Fruit fly (Drosophila melanogaster) whole organism, embryonic: Measurements from ENCODE around the gene CG14931.

Experiments used
- Adf1 ChIP-seq: fragments of 200-800 bp; sonication (Bioruptor generic); IDR thresholded peaks from 2 replicates; pipeline ENCODE4 v1.3.6; 2022; ENCODE audit warnings: missing biosample characterization, missing genetic modification characterization
- Atf6 ChIP-seq: fragments of 200-800 bp; sonication (Bioruptor generic); IDR thresholded peaks from 2 replicates; pipeline ENCODE4 v1.3.6; 2022; ENCODE audit warnings: missing biosample characterization, missing genetic modification characterization
- CG11695 ChIP-seq: fragments of 200-800 bp; sonication (Bioruptor generic); IDR thresholded peaks from 3 replicates; pipeline ENCODE4 v1.3.6; 2022; ENCODE audit warnings: missing biosample characterization, missing genetic modification characterization
- CG12071 ChIP-seq: fragments of 200-800 bp; sonication (Bioruptor generic); optimal IDR thresholded peaks from 3 replicates; lab custom pipeline; 2018; ENCODE audit warnings: missing biosample characterization, mild to moderate bottlenecking, missing genetic modification characterization
- CG12236 ChIP-seq: fragments of 200-800 bp; sonication (Bioruptor generic); optimal IDR thresholded peaks from 2 replicates; lab custom pipeline; 2016; ENCODE audit warnings: missing biosample characterization, missing genetic modification characterization
- CG12744 ChIP-seq: fragments of 200-800 bp; sonication (Bioruptor generic); optimal IDR thresholded peaks from 2 replicates; lab custom pipeline; 2016; ENCODE audit warnings: missing biosample characterization, missing genetic modification characterization
- CG12942 ChIP-seq: fragments of 200-800 bp; sonication (Bioruptor generic); optimal IDR thresholded peaks from 3 replicates; lab custom pipeline; 2016; ENCODE audit warnings: missing biosample characterization, missing genetic modification characterization
- CG13296 ChIP-seq: fragments of 200-800 bp; sonication (Bioruptor generic); optimal IDR thresholded peaks from 3 replicates; lab custom pipeline; 2018; ENCODE audit warnings: missing biosample characterization, mild to moderate bottlenecking, missing genetic modification characterization
- CG13424 ChIP-seq: fragments of 200-800 bp; sonication (Bioruptor generic); optimal IDR thresholded peaks from 2 replicates; lab custom pipeline; 2019; ENCODE audit warnings: missing biosample characterization, mild to moderate bottlenecking, missing genetic modification characterization, moderate library complexity
- CG13894 ChIP-seq: fragments of 200-800 bp; sonication (Bioruptor generic); optimal IDR thresholded peaks from 3 replicates; lab custom pipeline; 2018; ENCODE audit warnings: missing biosample characterization, mild to moderate bottlenecking, missing genetic modification characterization, moderate library complexity
- CG14441 ChIP-seq: fragments of 200-800 bp; sonication (Bioruptor generic); IDR thresholded peaks from 2 replicates; pipeline ENCODE4 v1.3.6; 2022; ENCODE audit warnings: missing biosample characterization, missing genetic modification characterization
- CG18262 ChIP-seq: fragments of 200-800 bp; optimal IDR thresholded peaks from 3 replicates; lab custom pipeline; 2019; ENCODE audit warnings: missing biosample characterization, mild to moderate bottlenecking, missing genetic modification characterization, moderate library complexity
- CG1832 ChIP-seq: fragments of 200-800 bp; sonication (Bioruptor generic); optimal IDR thresholded peaks from 2 replicates; lab custom pipeline; 2017; ENCODE audit warnings: missing biosample characterization, mild to moderate bottlenecking, missing genetic modification characterization, inconsistent platforms
- CG2202 ChIP-seq: fragments of 200-800 bp; sonication (Bioruptor generic); optimal IDR thresholded peaks from 2 replicates; lab custom pipeline; 2018; ENCODE audit warnings: missing biosample characterization, mild to moderate bottlenecking, missing genetic modification characterization
- CG34422 ChIP-seq: fragments of 200-800 bp; sonication (Bioruptor generic); IDR thresholded peaks from 3 replicates; pipeline ENCODE4 v1.3.6; 2022; ENCODE audit warnings: missing biosample characterization, missing genetic modification characterization
- CG3995 ChIP-seq: fragments of 200-800 bp; sonication (Bioruptor generic); optimal IDR thresholded peaks from 3 replicates; lab custom pipeline; 2016; ENCODE audit warnings: missing biosample characterization, missing genetic modification characterization
- CG42726 ChIP-seq: fragments of 200-800 bp; sonication (Bioruptor generic); IDR thresholded peaks from 2 replicates; pipeline ENCODE4 v1.3.6; 2022; ENCODE audit warnings: missing biosample characterization, missing genetic modification characterization; ENCODE audit not compliant: partially characterized antibody
- CG43689 ChIP-seq: fragments of 200-800 bp; sonication (Bioruptor generic); IDR thresholded peaks from 2 replicates; pipeline ENCODE4 v1.3.6; 2022; ENCODE audit warnings: missing biosample characterization, missing genetic modification characterization
- CG7372 ChIP-seq: fragments of 200-800 bp; sonication (Bioruptor generic); IDR thresholded peaks from 2 replicates; pipeline ENCODE4 v1.3.6; 2022; ENCODE audit warnings: missing biosample characterization, missing genetic modification characterization
- CG8089 ChIP-seq: fragments of 200-800 bp; sonication (Bioruptor generic); optimal IDR thresholded peaks from 3 replicates; lab custom pipeline; 2016; ENCODE audit warnings: missing biosample characterization, missing genetic modification characterization
- CG8478 ChIP-seq: fragments of >200 bp; optimal IDR thresholded peaks from 2 replicates; lab custom pipeline; 2018
- CG8765 ChIP-seq: fragments of 200-800 bp; sonication (Bioruptor generic); IDR thresholded peaks from 2 replicates; pipeline ENCODE4 v1.3.6; 2022; ENCODE audit warnings: missing biosample characterization, missing genetic modification characterization
- CG9437 ChIP-seq: fragments of 200-800 bp; sonication (Bioruptor generic); optimal IDR thresholded peaks from 2 replicates; lab custom pipeline; 2018; ENCODE audit warnings: missing biosample characterization, mild to moderate bottlenecking, missing genetic modification characterization
- CTCF ChIP-seq: fragments of 200-800 bp; sonication (Bioruptor generic); optimal IDR thresholded peaks from 2 replicates; lab custom pipeline; 2017; ENCODE audit warnings: missing biosample characterization, mild to moderate bottlenecking, missing genetic modification characterization, moderate library complexity
- Doc3 ChIP-seq: fragments of 200-800 bp; sonication (Bioruptor generic); IDR thresholded peaks from 3 replicates; pipeline ENCODE4 v1.3.6; 2022; ENCODE audit warnings: missing biosample characterization, missing genetic modification characterization; ENCODE audit not compliant: partially characterized antibody
- Fer1 ChIP-seq: fragments of 200-800 bp; sonication (Bioruptor generic); optimal IDR thresholded peaks from 2 replicates; lab custom pipeline; 2017; ENCODE audit warnings: missing biosample characterization, mild to moderate bottlenecking, missing genetic modification characterization
- Hr39 ChIP-seq: fragments of >200 bp; optimal IDR thresholded peaks from 2 replicates; lab custom pipeline; 2017
- Lhr ChIP-seq: fragments of 200-800 bp; sonication (Bioruptor generic); optimal IDR thresholded peaks from 3 replicates; lab custom pipeline; 2017; ENCODE audit warnings: mild to moderate bottlenecking, missing biosample characterization, missing genetic modification reagents, missing genetic modification characterization
- MTF-1 ChIP-seq: fragments of 200-800 bp; sonication (Bioruptor generic); optimal IDR thresholded peaks from 2 replicates; lab custom pipeline; 2018; ENCODE audit warnings: missing biosample characterization, mild to moderate bottlenecking, missing genetic modification characterization, borderline replicate concordance
- Sry-δ ChIP-seq: fragments of 200-800 bp; sonication (Bioruptor generic); optimal IDR thresholded peaks from 2 replicates; lab custom pipeline; 2016; ENCODE audit warnings: missing biosample characterization, missing genetic modification characterization
- Stat92E ChIP-seq, 3 experiments: fragments of >200 bp in 2 of 3; fragments of 200-800 bp in 1 of 3; sonication (Bioruptor generic) in 1 of 3; optimal IDR thresholded peaks; 2 replicates each; lab custom pipeline; 2017 to 2019; ENCODE audit warnings: missing biosample characterization in 3 of 3, missing genetic modification characterization in 3 of 3, mild to moderate bottlenecking in 1 of 3, moderate library complexity in 1 of 3
- ac ChIP-seq: fragments of 200-800 bp; sonication (Bioruptor generic); optimal IDR thresholded peaks from 3 replicates; lab custom pipeline; 2017; ENCODE audit warnings: missing biosample characterization, mild to moderate bottlenecking, missing genetic modification characterization
- az2 ChIP-seq: fragments of 200-800 bp; sonication (Bioruptor generic); optimal IDR thresholded peaks from 3 replicates; lab custom pipeline; 2016; ENCODE audit warnings: missing biosample characterization, missing genetic modification characterization
- cg ChIP-seq: fragments of 200-800 bp; sonication (Bioruptor generic); optimal IDR thresholded peaks from 3 replicates; lab custom pipeline; 2019; ENCODE audit warnings: missing biosample characterization, mild to moderate bottlenecking, missing genetic modification characterization, moderate library complexity
- chn ChIP-seq: fragments of 200-800 bp; sonication (Bioruptor generic); optimal IDR thresholded peaks from 2 replicates; lab custom pipeline; 2016; ENCODE audit warnings: missing biosample characterization, missing genetic modification characterization
- corto ChIP-seq: fragments of 200-800 bp; sonication (Bioruptor generic); optimal IDR thresholded peaks from 2 replicates; lab custom pipeline; 2016; ENCODE audit warnings: missing biosample characterization, mild to moderate bottlenecking, missing genetic modification characterization, moderate library complexity
- dysf ChIP-seq: fragments of 200-800 bp; sonication (Bioruptor generic); IDR thresholded peaks from 3 replicates; pipeline ENCODE4 v1.3.6; 2022; ENCODE audit warnings: missing biosample characterization, missing genetic modification characterization
- exex ChIP-seq: fragments of 200-800 bp; sonication (Bioruptor generic); optimal IDR thresholded peaks from 4 replicates; lab custom pipeline; 2018; ENCODE audit warnings: missing biosample characterization, mild to moderate bottlenecking, missing genetic modification characterization, moderate library complexity
- gcm ChIP-seq: fragments of 200-800 bp; sonication (Bioruptor generic); optimal IDR thresholded peaks from 2 replicates; lab custom pipeline; 2019; ENCODE audit warnings: missing biosample characterization, mild to moderate bottlenecking, missing genetic modification characterization, moderate library complexity
- gro ChIP-seq: fragments of 200-800 bp; sonication (Bioruptor generic); optimal IDR thresholded peaks from 2 replicates; lab custom pipeline; 2016; ENCODE audit warnings: missing biosample characterization, missing genetic modification characterization
- mirr ChIP-seq: fragments of 200-800 bp; sonication (Bioruptor generic); optimal IDR thresholded peaks from 3 replicates; lab custom pipeline; 2018; ENCODE audit warnings: missing biosample characterization, mild to moderate bottlenecking, missing genetic modification characterization
- nerfin-1 ChIP-seq: fragments of 200-800 bp; sonication (Bioruptor generic); optimal IDR thresholded peaks from 3 replicates; lab custom pipeline; 2019; ENCODE audit warnings: missing biosample characterization, mild to moderate bottlenecking, missing genetic modification characterization, moderate library complexity
- nom ChIP-seq: fragments of 200-800 bp; sonication (Bioruptor generic); optimal IDR thresholded peaks from 2 replicates; lab custom pipeline; 2017; ENCODE audit warnings: missing biosample characterization, missing genetic modification characterization, mild to moderate bottlenecking, moderate library complexity, missing genetic modification reagents
- pros ChIP-seq: fragments of 200-800 bp; sonication (Bioruptor generic); optimal IDR thresholded peaks from 3 replicates; lab custom pipeline; 2019; ENCODE audit warnings: missing biosample characterization, mild to moderate bottlenecking, missing genetic modification characterization, moderate library complexity
- scrt ChIP-seq: fragments of 200-800 bp; sonication (Bioruptor generic); optimal IDR thresholded peaks from 2 replicates; lab custom pipeline; 2018; ENCODE audit warnings: missing biosample characterization, mild to moderate bottlenecking, missing genetic modification characterization, moderate library complexity
- sqz ChIP-seq: fragments of 200-800 bp; sonication (Bioruptor generic); optimal IDR thresholded peaks from 3 replicates; lab custom pipeline; 2018; ENCODE audit warnings: missing biosample characterization, mild to moderate bottlenecking, missing genetic modification characterization
- zfh1 ChIP-seq: fragments of 200-800 bp; sonication (Bioruptor generic); IDR thresholded peaks from 3 replicates; pipeline ENCODE4 v1.3.6; 2022; ENCODE audit warnings: missing biosample characterization, missing genetic modification characterization

Gene CG14931

DNA sequence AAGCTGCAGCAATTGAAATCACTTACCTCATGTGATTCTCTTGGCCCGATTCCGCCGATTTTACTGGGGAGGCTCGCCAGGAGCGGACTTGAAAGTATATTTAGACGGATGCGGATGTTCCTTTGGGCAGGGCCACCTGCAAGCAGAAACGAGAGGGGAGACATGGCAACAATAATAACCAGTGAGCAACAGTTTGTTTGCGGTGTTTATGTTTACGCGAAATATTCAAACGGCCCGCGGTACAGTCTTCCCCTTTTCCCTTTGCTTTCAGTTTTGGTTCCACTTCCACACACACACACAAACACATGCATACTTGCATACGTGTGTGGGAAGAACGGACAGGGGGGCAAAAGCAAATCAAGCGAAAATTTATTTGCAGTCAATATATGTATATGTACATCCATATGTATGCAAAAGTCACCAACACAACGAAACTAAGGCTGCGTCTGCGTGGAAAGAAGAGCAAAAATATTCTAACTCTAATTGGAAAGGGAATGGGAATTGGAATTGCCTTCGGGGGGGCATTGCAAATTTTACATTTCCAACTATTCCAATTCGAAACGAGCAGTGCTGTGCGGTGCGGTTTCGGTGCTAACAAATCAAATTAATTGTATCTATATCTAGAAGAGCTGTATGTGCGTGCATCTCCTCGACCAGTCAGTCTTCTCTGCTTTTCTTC lies 18.0 kb downstream of the CG14931 start (continued):
- peak; percentile 30 for TF ChIP-seq nerfin-1 (tag; lab: Kevin White, UChicago)
- no peak for TF ChIP-seq CG13424 (tag; lab: Kevin White, UChicago)
- no peak for TF ChIP-seq CG8478
- TF ChIP-seq az2: no peak
- TF ChIP-seq ac (GFP tag; lab: Kevin White, UChicago): no peak
- TF ChIP-seq Doc3 (GFP tag; lab: Robert Waterston, UW): no peak
- TF ChIP-seq CG34422 (GFP tag; lab: Robert Waterston, UW): 0 out of 3 replicates have a peak, but pooled peaks have one; percentile 18
- TF ChIP-seq CG12942 (GFP tag; lab: Kevin White, UChicago): no peak
- no peak for TF ChIP-seq CG1832
- TF ChIP-seq CG18262 (tag; lab: Kevin White, UChicago): no peak
- no peak for TF ChIP-seq Sry-δ (GFP tag; lab: Kevin White, UChicago)
- peak; percentile 13 for TF ChIP-seq pros (GFP tag; lab: Kevin White, UChicago)
- TF ChIP-seq exex (tag; lab: Kevin White, UChicago): no peak
- TF ChIP-seq CG3995: no peak
- TF ChIP-seq zfh1: no peak
- TF ChIP-seq dysf: no peak
- TF ChIP-seq Fer1 (GFP tag; lab: Kevin White, UChicago): no peak
- no peak for TF ChIP-seq MTF-1 (GFP tag; lab: Kevin White, UChicago)
- TF ChIP-seq CG2202: no peak
- no peak for TF ChIP-seq Lhr (GFP tag; lab: Kevin White, UChicago)
- peak; percentile 68 for TF ChIP-seq cg (GFP tag; lab: Kevin White, UChicago)

DNA sequence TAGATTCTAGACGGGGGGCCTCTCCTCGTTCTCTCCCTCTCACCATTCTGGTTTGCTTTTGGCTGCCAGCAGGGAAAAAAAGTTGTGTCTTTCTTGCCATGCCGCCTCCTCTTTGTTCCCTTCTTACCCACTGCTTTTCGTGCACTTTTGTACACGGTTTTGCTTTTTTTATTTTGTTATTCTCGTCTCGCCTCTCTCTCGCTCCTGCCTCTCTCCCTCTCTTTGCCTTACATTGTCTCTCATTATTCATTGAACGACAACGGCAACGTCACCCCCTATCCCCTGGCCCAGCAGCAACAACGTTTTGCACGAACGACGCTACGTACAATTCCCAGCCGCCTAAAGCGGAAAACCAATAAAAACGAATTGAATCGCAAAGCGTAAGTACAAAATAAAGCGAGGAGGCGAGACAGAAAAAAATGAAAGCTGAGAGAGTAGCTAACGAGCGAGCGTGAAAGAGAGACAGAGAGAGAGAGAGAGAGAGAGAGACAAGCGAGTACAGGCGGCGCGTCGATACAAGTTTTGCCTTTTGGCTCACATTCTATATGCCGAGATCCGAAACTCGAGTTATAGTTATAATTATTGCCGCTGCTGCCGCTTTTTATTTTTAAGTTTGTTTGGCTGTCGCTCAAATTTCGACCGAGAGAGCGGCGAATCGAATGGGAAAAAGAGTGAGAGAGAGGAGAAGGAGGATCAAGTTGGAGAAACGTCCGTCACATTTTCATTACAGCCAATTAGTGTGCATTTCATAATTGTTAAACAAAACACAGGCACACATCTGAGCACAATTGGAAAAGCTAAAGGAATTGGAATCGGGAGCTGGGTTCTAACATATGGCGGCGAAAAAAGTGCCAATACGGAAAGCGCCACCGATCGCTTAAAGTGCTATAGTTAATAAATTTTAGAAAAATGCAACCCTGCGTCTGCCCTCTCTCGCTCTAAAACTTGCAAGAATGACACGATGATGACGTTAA lies 18.9 kb downstream of the CG14931 start:
- TF ChIP-seq CG12236 (GFP tag; lab: Kevin White, UChicago): peak; percentile 6
- peak; percentile 82 for TF ChIP-seq CG9437
- peak; percentile 70 for TF ChIP-seq CTCF (GFP tag; lab: Kevin White, UChicago)
- peak; percentile 13 for TF ChIP-seq CG12744
- peak; percentile 88 for TF ChIP-seq CG1832
- TF ChIP-seq CG13296 (GFP tag; lab: Kevin White, UChicago): no peak
- TF ChIP-seq nom (GFP tag; lab: Kevin White, UChicago): peak; percentile 93
- peak; percentile 15 for TF ChIP-seq gcm (GFP tag; lab: Kevin White, UChicago)
- peak; percentile 95 for TF ChIP-seq sqz
- peak; percentile 81 for TF ChIP-seq Adf1 (GFP tag; lab: Robert Waterston, UW)
- 0 out of 2 replicates have a peak, but pooled peaks have one; percentile 22 for TF ChIP-seq CG14441 (GFP tag; lab: Robert Waterston, UW)
- no peak for TF ChIP-seq CG8765 (GFP tag; lab: Robert Waterston, UW)
- no peak for TF ChIP-seq CG11695 (GFP tag; lab: Robert Waterston, UW)
- TF ChIP-seq CG43689 (GFP tag; lab: Robert Waterston, UW): no peak
- no peak for TF ChIP-seq CG7372
- peak; percentile 78 for TF ChIP-seq mirr (GFP tag; lab: Kevin White, UChicago)
- no peak for TF ChIP-seq Lhr (GFP tag; lab: Kevin White, UChicago)
- TF ChIP-seq Atf6 (GFP tag; lab: Robert Waterston, UW): 0 out of 2 replicates have a peak, but pooled peaks have one; percentile 12
- no peak for TF ChIP-seq CG8089 (GFP tag; lab: Kevin White, UChicago)
- TF ChIP-seq gro (GFP tag; lab: Kevin White, UChicago): peak; percentile 73
- peak; percentile 22 for TF ChIP-seq chn (GFP tag; lab: Kevin White, UChicago)
- TF ChIP-seq scrt (GFP tag; lab: Kevin White, UChicago): peak; percentile 22
- TF ChIP-seq Hr39 (lab: Kevin White, UChicago): no peak
- peak; percentile 68 for TF ChIP-seq CG13894 (tag; lab: Kevin White, UChicago)
- TF ChIP-seq CG12071 (GFP tag; lab: Kevin White, UChicago): peak; percentile 34
- TF ChIP-seq corto: peak; percentile 20
- TF ChIP-seq Stat92E (GFP tag; optimal IDR thresholded peaks at IDR 0.05; lab: Kevin White, UChicago): peak in 1 of 3 experiments; percentile 28
- TF ChIP-seq pros (GFP tag; lab: Kevin White, UChicago): peak; percentile 88
- 0 out of 2 replicates have a peak, but pooled peaks have one; percentile 44 for TF ChIP-seq CG42726 (GFP tag; lab: Robert Waterston, UW)
